Fruit fly (Drosophila melanogaster): ENCODE results near the gene p.

The p gene

dm6 chr3R:8659200-8659897, 11.1 kb downstream of the p start (continued):
- TF ChIP-seq fd96Cb (tag; optimal IDR thresholded peaks at IDR 0.05) = peak; percentile 30
- TF ChIP-seq CG4730 (GFP tag; IDR thresholded peaks at IDR 0.05) = no peak
- TF ChIP-seq zen2 (GFP tag; IDR thresholded peaks at IDR 0.05; ENCODE audit: partially characterized antibody) = no peak
- no peak for TF ChIP-seq vfl (GFP tag; optimal IDR thresholded peaks at IDR 0.05)
- TF ChIP-seq CG32767 (GFP tag; IDR thresholded peaks at IDR 0.05) = peak; percentile 70
- no peak for TF ChIP-seq CG9876 (GFP tag; optimal IDR thresholded peaks at IDR 0.05)
- peak; percentile 28 for TF ChIP-seq chn (GFP tag; optimal IDR thresholded peaks at IDR 0.05)
- TF ChIP-seq fd3F (GFP tag; optimal IDR thresholded peaks at IDR 0.05) = peak; percentile 60
- peak; percentile 65 for TF ChIP-seq CG17385 (GFP tag; optimal IDR thresholded peaks at IDR 0.05)
- TF ChIP-seq CG18476 (GFP tag; optimal IDR thresholded peaks at IDR 0.05) = peak; percentile 13
- TF ChIP-seq Fer3 (tag; optimal IDR thresholded peaks at IDR 0.05) = peak; percentile 69
- TF ChIP-seq fd102C (GFP tag; optimal IDR thresholded peaks at IDR 0.05) = no peak
- TF ChIP-seq Jarid2 (GFP tag; optimal IDR thresholded peaks at IDR 0.05) = no peak
- peak; percentile 25 for TF ChIP-seq Asciz (GFP tag; optimal IDR thresholded peaks at IDR 0.05)
- TF ChIP-seq CG6683 (GFP tag; optimal IDR thresholded peaks at IDR 0.05) = peak; percentile 6
- TF ChIP-seq CG17829 (tag; optimal IDR thresholded peaks at IDR 0.05) = peak; percentile 27
- peak; percentile 50; the same call in 1 of the 4 replicates for TF ChIP-seq Gug (GFP tag; IDR thresholded peaks at IDR 0.05)
- peak; percentile 43 for TF ChIP-seq pfk (GFP tag; optimal IDR thresholded peaks at IDR 0.05)
- peak; percentile 50 for TF ChIP-seq Oli (tag; optimal IDR thresholded peaks at IDR 0.05)
- TF ChIP-seq CG9817 (tag; optimal IDR thresholded peaks at IDR 0.05) = peak; percentile 67
- TF ChIP-seq CG12391 (tag; optimal IDR thresholded peaks at IDR 0.05) = peak; percentile 60
- peak; percentile 50 for TF ChIP-seq CG3847 (GFP tag; IDR thresholded peaks at IDR 0.05)
- TF ChIP-seq shn (GFP tag; optimal IDR thresholded peaks at IDR 0.05) = peak; percentile 39
- TF ChIP-seq cad (GFP tag; optimal IDR thresholded peaks at IDR 0.05) = no peak

- TF ChIP-seq CG10565 (GFP tag; optimal IDR thresholded peaks at IDR 0.05) (no peak), ci (GFP tag; IDR thresholded peaks at IDR 0.05) (peak; percentile 30; the same call in 1 of the 3 replicates), D19B (GFP tag; optimal IDR thresholded peaks at IDR 0.05) (no peak), toy (GFP tag; IDR thresholded peaks at IDR 0.05) (no peak), scrt (GFP tag; optimal IDR thresholded peaks at IDR 0.05) (peak; percentile 91), Hr51 (GFP tag; optimal IDR thresholded peaks at IDR 0.05) (no peak), CG17359 (tag; optimal IDR thresholded peaks at IDR 0.05) (no peak), dati (GFP tag; IDR thresholded peaks at IDR 0.05) (no peak), CG7928 (GFP tag; optimal IDR thresholded peaks at IDR 0.05) (no peak), pzg (GFP tag; optimal IDR thresholded peaks at IDR 0.05) (no peak), CoRest (tag; optimal IDR thresholded peaks at IDR 0.05) (no peak), CG13287 (GFP tag; IDR thresholded peaks at IDR 0.05; ENCODE audit: partially characterized antibody) (peak; percentile 22; the same call in 1 of the 2 replicates), CG1832 (GFP tag; optimal IDR thresholded peaks at IDR 0.05) (peak; percentile 10), CG17829 (tag; optimal IDR thresholded peaks at IDR 0.05) (no peak), unpg (GFP tag; optimal IDR thresholded peaks at IDR 0.05) (no peak), CG11723 (GFP tag; optimal IDR thresholded peaks at IDR 0.05) (no peak), slp2 (GFP tag; optimal IDR thresholded peaks at IDR 0.05) (no peak), sug (tag; optimal IDR thresholded peaks at IDR 0.05) (peak; percentile 25), Rfx (GFP tag; IDR thresholded peaks at IDR 0.05) (peak; percentile 4; the same call in 1 of the 2 replicates), Aef1 (GFP tag; IDR thresholded peaks at IDR 0.05) (0 out of 3 replicates have a peak, but pooled peaks have one; percentile 15), chinmo (GFP tag; IDR thresholded peaks at IDR 0.05; ENCODE audit: partially characterized antibody) (0 out of 4 replicates have a peak, but pooled peaks have one; percentile 27), CG11504 (tag; optimal IDR thresholded peaks at IDR 0.05) (peak; percentile 89), exex (tag; optimal IDR thresholded peaks at IDR 0.05) (no peak), Usf (GFP tag; optimal IDR thresholded peaks at IDR 0.05) (no peak), NFAT (GFP tag; IDR thresholded peaks at IDR 0.05) (no peak), gce (GFP tag; IDR thresholded peaks at IDR 0.05) (no peak)
Measured at dm6 chr3R:8658688-8659087, 11.8 kb downstream of the p start.

Measured in whole organism, embryonic.